Worm (Caenorhabditis elegans) whole organism, midembryonic: ENCODE results near the gene R08F11.4.

ENCODE experiments used
- T22C8.4 ChIP-seq: fragments of 200-800 bp; sonication (Bioruptor generic); IDR thresholded peaks from 2 replicates; pipeline ENCODE4 v1.3.6; 2022; ENCODE audit warnings: missing genetic modification characterization, missing compliant biosample characterization
- cog-1 ChIP-seq: sonication (generic microtip); optimal IDR thresholded peaks from 2 replicates; lab custom pipeline; 2016; ENCODE audit warnings: missing genetic modification characterization, missing compliant biosample characterization
- flt-1 ChIP-seq: fragments of 200-800 bp; sonication (Bioruptor generic); IDR thresholded peaks from 2 replicates; pipeline ENCODE4 v1.3.6; 2022; ENCODE audit warnings: missing genetic modification characterization, missing compliant biosample characterization
- klf-2 ChIP-seq: fragments of 200-800 bp; sonication (Bioruptor generic); conservative IDR thresholded peaks from 2 replicates; pipeline ENCODE4 v1.3.6; 2022; ENCODE audit warnings: missing genetic modification reagents, missing genetic modification characterization, missing compliant biosample characterization
- med-1 ChIP-seq: sonication (generic microtip); optimal IDR thresholded peaks from 2 replicates; lab custom pipeline; 2017; ENCODE audit warnings: missing genetic modification characterization, mild to moderate bottlenecking, missing compliant biosample characterization, antibody characterized with exemption, missing genetic modification reagents; ENCODE audit not compliant: insufficient read depth
- ref-1 ChIP-seq: fragments of 200-800 bp; sonication (Bioruptor generic); conservative IDR thresholded peaks from 2 replicates; pipeline ENCODE4 v1.3.6; 2022; ENCODE audit warnings: missing genetic modification reagents, missing genetic modification characterization, missing compliant biosample characterization
- tab-1 ChIP-seq: fragments of 200-800 bp; sonication (Bioruptor generic); IDR thresholded peaks from 2 replicates; pipeline ENCODE4 v1.3.6; 2022; ENCODE audit warnings: missing genetic modification characterization, missing compliant biosample characterization
- ztf-23 ChIP-seq: fragments of 200-800 bp; sonication (Bioruptor generic); IDR thresholded peaks from 2 replicates; pipeline ENCODE4 v1.3.6; 2022; ENCODE audit warnings: missing genetic modification reagents, missing genetic modification characterization, missing compliant biosample characterization
- ztf-29 ChIP-seq: fragments of 200-800 bp; sonication (Bioruptor generic); IDR thresholded peaks from 2 replicates; pipeline ENCODE4 v1.3.6; 2022; ENCODE audit warnings: missing genetic modification reagents, missing genetic modification characterization, missing compliant biosample characterization

Gene R08F11.4

DNA sequence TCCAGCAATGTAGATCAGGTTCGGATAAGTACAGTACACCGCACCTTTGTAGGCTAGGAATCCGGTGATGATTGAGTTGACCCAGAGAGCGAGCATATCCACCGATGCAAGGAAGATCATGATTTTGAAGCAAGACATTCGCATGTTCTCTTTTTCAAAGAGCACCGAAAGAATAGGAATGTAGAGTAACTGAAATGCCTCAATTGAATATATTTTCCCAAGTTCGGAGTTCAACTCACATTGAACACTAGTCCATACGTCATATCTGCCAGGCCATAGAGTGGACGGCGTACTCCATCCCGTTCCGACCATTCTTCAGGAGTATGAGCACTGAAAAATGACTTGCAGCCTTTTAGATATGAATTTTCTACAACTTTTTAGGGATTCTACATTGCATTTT is 5.6 kb downstream of the R08F11.4 start:
- no peak for TF ChIP-seq tab-1 (GFP tag; lab: Robert Waterston, UW)
- TF ChIP-seq ztf-29 (GFP tag; lab: Robert Waterston, UW), result no peak
- TF ChIP-seq ztf-23 (GFP tag; lab: Robert Waterston, UW), result no peak
- no peak for TF ChIP-seq flt-1 (GFP tag; lab: Robert Waterston, UW)
- TF ChIP-seq T22C8.4 (GFP tag; lab: Robert Waterston, UW), result no peak
- no peak for TF ChIP-seq cog-1 (tag; lab: Kevin White, UChicago)
- TF ChIP-seq med-1, result no peak
- no peak for TF ChIP-seq klf-2 (GFP tag; lab: Robert Waterston, UW)
- no peak for TF ChIP-seq ref-1 (GFP tag; lab: Robert Waterston, UW)

DNA sequence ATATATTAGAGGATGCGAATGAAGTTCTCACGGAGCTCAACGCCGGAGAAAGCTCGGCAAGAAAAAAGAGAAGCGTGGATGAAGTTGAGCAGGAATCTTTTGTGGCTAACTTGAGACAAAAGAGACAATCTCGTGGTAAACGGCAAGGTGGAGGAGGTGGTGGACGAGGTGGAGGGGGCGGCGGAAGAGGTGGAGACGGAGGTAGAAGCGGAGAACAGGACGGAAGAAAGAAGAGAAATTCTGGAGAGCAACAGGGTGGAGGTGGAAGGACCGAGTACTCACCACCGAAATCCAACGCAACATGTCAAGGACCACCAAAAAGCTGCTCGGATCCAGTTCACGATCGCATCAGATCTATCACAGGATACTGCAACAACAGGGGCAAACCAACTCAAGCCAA is 14.9 kb downstream of the R08F11.4 start:
- TF ChIP-seq cog-1 (tag; lab: Kevin White, UChicago) (no peak), ztf-29 (GFP tag; lab: Robert Waterston, UW) (no peak), T22C8.4 (GFP tag; lab: Robert Waterston, UW) (no peak), klf-2 (GFP tag; lab: Robert Waterston, UW) (no peak), med-1 (no peak), ref-1 (GFP tag; lab: Robert Waterston, UW) (no peak), ztf-23 (GFP tag; lab: Robert Waterston, UW) (no peak), tab-1 (GFP tag; lab: Robert Waterston, UW) (no peak), flt-1 (GFP tag; lab: Robert Waterston, UW) (no peak)

- TF ChIP-seq cog-1 (tag; lab: Kevin White, UChicago) (no peak), flt-1 (GFP tag; lab: Robert Waterston, UW) (no peak), ztf-23 (GFP tag; lab: Robert Waterston, UW) (no peak), med-1 (no peak), T22C8.4 (GFP tag; lab: Robert Waterston, UW) (no peak), ref-1 (GFP tag; lab: Robert Waterston, UW) (no peak), klf-2 (GFP tag; lab: Robert Waterston, UW) (no peak), ztf-29 (GFP tag; lab: Robert Waterston, UW) (no peak), tab-1 (GFP tag; lab: Robert Waterston, UW) (no peak)
Measured at ce11 chrV:3789770-3790169, 15.6 kb downstream of the R08F11.4 start, which contains the start of gene R08F11.7. Gene R08F11.7, plus strand, starts transcription at chrV:3790070.

- no peak for TF ChIP-seq klf-2 (GFP tag; lab: Robert Waterston, UW)
Measured at ce11 chrV:3788538-3788937, 16.8 kb downstream of the R08F11.4 start.

ce11 chrV:3784167-3784734 is 21.1 kb downstream of the R08F11.4 start, which contains the start of gene R08F11.1:
Gene R08F11.1, minus strand, starts transcription at chrV:3784217.
- TF ChIP-seq ztf-23 (GFP tag; lab: Robert Waterston, UW) (no peak), klf-2 (GFP tag; lab: Robert Waterston, UW) (no peak), ref-1 (GFP tag; lab: Robert Waterston, UW) (no peak), T22C8.4 (GFP tag; lab: Robert Waterston, UW) (no peak), tab-1 (GFP tag; lab: Robert Waterston, UW) (no peak), cog-1 (tag; lab: Kevin White, UChicago) (no peak), flt-1 (GFP tag; lab: Robert Waterston, UW) (no peak), ztf-29 (GFP tag; lab: Robert Waterston, UW) (no peak), med-1 (no peak)

ce11 chrV:3776946-3777345 is 28.4 kb downstream of the R08F11.4 start:
- no peak for TF ChIP-seq ztf-23 (GFP tag; lab: Robert Waterston, UW)
- no peak for TF ChIP-seq flt-1 (GFP tag; lab: Robert Waterston, UW)
- no peak for TF ChIP-seq med-1
- no peak for TF ChIP-seq ztf-29 (GFP tag; lab: Robert Waterston, UW)
- no peak for TF ChIP-seq klf-2 (GFP tag; lab: Robert Waterston, UW)
- no peak for TF ChIP-seq ref-1 (GFP tag; lab: Robert Waterston, UW)
- TF ChIP-seq T22C8.4 (GFP tag; lab: Robert Waterston, UW), result no peak
- TF ChIP-seq cog-1 (tag; lab: Kevin White, UChicago), result no peak
- no peak for TF ChIP-seq tab-1 (GFP tag; lab: Robert Waterston, UW)

DNA sequence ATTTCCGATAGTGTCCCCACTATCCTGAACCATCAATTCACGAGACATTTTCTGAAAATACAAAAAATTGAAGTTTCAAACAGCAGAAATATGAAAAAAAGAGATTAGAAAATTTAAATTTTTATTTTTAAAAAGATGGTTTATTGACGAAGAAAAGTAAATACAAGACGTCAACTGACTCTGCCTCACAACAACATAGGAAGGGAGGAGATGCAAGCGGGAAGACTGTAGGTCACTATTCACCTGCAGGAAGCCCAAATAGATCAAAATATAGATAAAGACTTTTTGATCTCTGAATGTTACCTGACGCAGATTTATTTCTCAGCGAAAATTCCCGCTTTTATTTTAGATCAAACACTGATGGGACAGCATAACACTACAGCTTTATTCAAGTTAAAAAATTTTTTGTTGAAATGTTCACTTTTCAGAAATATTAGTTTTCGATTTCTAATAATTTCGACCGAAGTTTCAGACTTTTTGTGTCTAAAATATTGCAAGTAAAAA is 29.2 kb downstream of the R08F11.4 start, which contains the start of gene cysl-3:
Gene cysl-3 (minus strand): TSS at position 51 of the 504 bp plus-strand sequence.
- TF ChIP-seq tab-1 (GFP tag; lab: Robert Waterston, UW) (no peak), T22C8.4 (GFP tag; lab: Robert Waterston, UW) (no peak), flt-1 (GFP tag; lab: Robert Waterston, UW) (no peak), klf-2 (GFP tag; lab: Robert Waterston, UW) (no peak), ztf-23 (GFP tag; lab: Robert Waterston, UW) (no peak), ref-1 (GFP tag; lab: Robert Waterston, UW) (no peak), med-1 (no peak), ztf-29 (GFP tag; lab: Robert Waterston, UW) (no peak), cog-1 (tag; lab: Kevin White, UChicago) (no peak)

- TF ChIP-seq tab-1 (GFP tag; lab: Robert Waterston, UW) (no peak), ref-1 (GFP tag; lab: Robert Waterston, UW) (no peak), T22C8.4 (GFP tag; lab: Robert Waterston, UW) (no peak), klf-2 (GFP tag; lab: Robert Waterston, UW) (no peak), ztf-29 (GFP tag; lab: Robert Waterston, UW) (no peak), flt-1 (GFP tag; lab: Robert Waterston, UW) (no peak), cog-1 (tag; lab: Kevin White, UChicago) (no peak), med-1 (no peak), ztf-23 (GFP tag; lab: Robert Waterston, UW) (no peak)
Measured at ce11 chrV:3774653-3775052, 30.7 kb downstream of the R08F11.4 start.

ce11 chrV:3773618-3774017 is 31.7 kb downstream of the R08F11.4 start:
- TF ChIP-seq flt-1 (GFP tag; lab: Robert Waterston, UW) (no peak), ztf-23 (GFP tag; lab: Robert Waterston, UW) (no peak), cog-1 (tag; lab: Kevin White, UChicago) (no peak), T22C8.4 (GFP tag; lab: Robert Waterston, UW) (no peak), klf-2 (GFP tag; lab: Robert Waterston, UW) (no peak), ztf-29 (GFP tag; lab: Robert Waterston, UW) (no peak), med-1 (no peak), tab-1 (GFP tag; lab: Robert Waterston, UW) (no peak), ref-1 (GFP tag; lab: Robert Waterston, UW) (no peak)
